Fruit fly (Drosophila melanogaster): ENCODE data around the gene rdx.

The rdx gene

dm6 chr3R:14024187-14024918, 7.5 kb downstream of the rdx start:
- no peak for TF ChIP-seq CG13204 (GFP tag; optimal IDR thresholded peaks at IDR 0.05)
- no peak for TF ChIP-seq CG17806 (tag; optimal IDR thresholded peaks at IDR 0.05)
- no peak for TF ChIP-seq EcR (GFP tag; optimal IDR thresholded peaks at IDR 0.05)
- no peak for TF ChIP-seq Snoo (tag; optimal IDR thresholded peaks at IDR 0.05)
- no peak for TF ChIP-seq D1 (tag; optimal IDR thresholded peaks at IDR 0.05)
- TF ChIP-seq Pif1A (GFP tag; optimal IDR thresholded peaks at IDR 0.05): no peak
- no peak for TF ChIP-seq CG12605 (GFP tag; IDR thresholded peaks at IDR 0.05)
- no peak for TF ChIP-seq CG4496 (GFP tag; IDR thresholded peaks at IDR 0.05)
- no peak for TF ChIP-seq Pif1B (GFP tag; optimal IDR thresholded peaks at IDR 0.05)
- TF ChIP-seq CG14655 (GFP tag; optimal IDR thresholded peaks at IDR 0.05): no peak
- TF ChIP-seq CG8301 (tag; optimal IDR thresholded peaks at IDR 0.05): no peak
- TF ChIP-seq CG9948 (tag; optimal IDR thresholded peaks at IDR 0.05): no peak
- TF ChIP-seq Ets98B (GFP tag; IDR thresholded peaks at IDR 0.05): no peak
- TF ChIP-seq rn (GFP tag; IDR thresholded peaks at IDR 0.05): no peak

dm6 chr3R:14020345-14021001, 11.4 kb downstream of the rdx start:
- no peak for TF ChIP-seq CG10348 (GFP tag; IDR thresholded peaks at IDR 0.05)
- TF ChIP-seq CG8159 (tag; optimal IDR thresholded peaks at IDR 0.05): no peak
- TF ChIP-seq Ets98B (GFP tag; IDR thresholded peaks at IDR 0.05): peak; percentile 18; the same call in 1 of the 2 replicates

dm6 chr3R:14019407-14020050, 12.3 kb downstream of the rdx start:
- TF ChIP-seq CG9948 (tag; optimal IDR thresholded peaks at IDR 0.05) (no peak), rn (GFP tag; IDR thresholded peaks at IDR 0.05) (no peak), CG14655 (GFP tag; optimal IDR thresholded peaks at IDR 0.05) (no peak), CG4496 (GFP tag; IDR thresholded peaks at IDR 0.05) (no peak), Pif1A (GFP tag; optimal IDR thresholded peaks at IDR 0.05) (no peak), CG8301 (tag; optimal IDR thresholded peaks at IDR 0.05) (no peak), CG12605 (GFP tag; IDR thresholded peaks at IDR 0.05) (no peak), CG10348 (GFP tag; IDR thresholded peaks at IDR 0.05) (no peak)

dm6 chr3R:14018430-14018786, 13.4 kb downstream of the rdx start:
- TF ChIP-seq CG4496 (GFP tag; IDR thresholded peaks at IDR 0.05) (peak; percentile 61), CG13204 (GFP tag; optimal IDR thresholded peaks at IDR 0.05) (peak; percentile 24), CG15710 (tag; optimal IDR thresholded peaks at IDR 0.05) (no peak), gl (tag; optimal IDR thresholded peaks at IDR 0.05) (peak; percentile 59), rn (GFP tag; IDR thresholded peaks at IDR 0.05) (no peak), EcR (GFP tag; optimal IDR thresholded peaks at IDR 0.05) (peak; percentile 30), CG9948 (tag; optimal IDR thresholded peaks at IDR 0.05) (no peak), Snoo (tag; optimal IDR thresholded peaks at IDR 0.05) (no peak), Pif1B (GFP tag; optimal IDR thresholded peaks at IDR 0.05) (no peak), CG10348 (GFP tag; IDR thresholded peaks at IDR 0.05) (no peak), CG12605 (GFP tag; IDR thresholded peaks at IDR 0.05) (peak; percentile 40), fd96Ca (GFP tag; IDR thresholded peaks at IDR 0.05) (no peak; the same call in 1 of the 3 replicates), CG8159 (tag; optimal IDR thresholded peaks at IDR 0.05) (peak; percentile 12), D1 (tag; optimal IDR thresholded peaks at IDR 0.05) (no peak), CG34367 (tag; optimal IDR thresholded peaks at IDR 0.05) (no peak), CG17806 (tag; optimal IDR thresholded peaks at IDR 0.05) (no peak), CG32121 (GFP tag; IDR thresholded peaks at IDR 0.05) (peak; percentile 9; the same call in 1 of the 2 replicates), Pif1A (GFP tag; optimal IDR thresholded peaks at IDR 0.05) (no peak), Ets98B (GFP tag; IDR thresholded peaks at IDR 0.05) (peak; percentile 14; the same call in 1 of the 2 replicates)

- TF ChIP-seq CG8159 (tag; optimal IDR thresholded peaks at IDR 0.05) (peak; percentile 44), rn (GFP tag; IDR thresholded peaks at IDR 0.05) (no peak), CG4496 (GFP tag; IDR thresholded peaks at IDR 0.05) (peak; percentile 52; the same call in 1 of the 3 replicates), CG34367 (tag; optimal IDR thresholded peaks at IDR 0.05) (no peak), gl (tag; optimal IDR thresholded peaks at IDR 0.05) (no peak), CG15710 (tag; optimal IDR thresholded peaks at IDR 0.05) (no peak), fd96Ca (GFP tag; IDR thresholded peaks at IDR 0.05) (0 out of 3 replicates have a peak, but pooled peaks have one; percentile 39), CG9948 (tag; optimal IDR thresholded peaks at IDR 0.05) (peak; percentile 7), CG13204 (GFP tag; optimal IDR thresholded peaks at IDR 0.05) (peak; percentile 57), EcR (GFP tag; optimal IDR thresholded peaks at IDR 0.05) (peak; percentile 60), CG17806 (tag; optimal IDR thresholded peaks at IDR 0.05) (no peak), CG14655 (GFP tag; optimal IDR thresholded peaks at IDR 0.05) (peak; percentile 48), Pif1A (GFP tag; optimal IDR thresholded peaks at IDR 0.05) (no peak), CG8301 (tag; optimal IDR thresholded peaks at IDR 0.05) (peak; percentile 16), Snoo (tag; optimal IDR thresholded peaks at IDR 0.05) (no peak), CG32121 (GFP tag; IDR thresholded peaks at IDR 0.05) (peak; percentile 30; the same call in 1 of the 2 replicates), CG12605 (GFP tag; IDR thresholded peaks at IDR 0.05) (peak; percentile 29; the same call in 1 of the 2 replicates), D1 (tag; optimal IDR thresholded peaks at IDR 0.05) (no peak), CG10348 (GFP tag; IDR thresholded peaks at IDR 0.05) (no peak), Ets98B (GFP tag; IDR thresholded peaks at IDR 0.05) (no peak; the same call in 1 of the 2 replicates), Pif1B (GFP tag; optimal IDR thresholded peaks at IDR 0.05) (peak; percentile 37)
Observed at dm6 chr3R:14017640-14018429, 14.0 kb downstream of the rdx start.
